Fruit fly (Drosophila melanogaster): Measurements from ENCODE around the gene rdgA.
A peak's percentile ranks its signal among the peaks of the same experiment; 100 is the strongest.

Gene rdgA

DNA sequence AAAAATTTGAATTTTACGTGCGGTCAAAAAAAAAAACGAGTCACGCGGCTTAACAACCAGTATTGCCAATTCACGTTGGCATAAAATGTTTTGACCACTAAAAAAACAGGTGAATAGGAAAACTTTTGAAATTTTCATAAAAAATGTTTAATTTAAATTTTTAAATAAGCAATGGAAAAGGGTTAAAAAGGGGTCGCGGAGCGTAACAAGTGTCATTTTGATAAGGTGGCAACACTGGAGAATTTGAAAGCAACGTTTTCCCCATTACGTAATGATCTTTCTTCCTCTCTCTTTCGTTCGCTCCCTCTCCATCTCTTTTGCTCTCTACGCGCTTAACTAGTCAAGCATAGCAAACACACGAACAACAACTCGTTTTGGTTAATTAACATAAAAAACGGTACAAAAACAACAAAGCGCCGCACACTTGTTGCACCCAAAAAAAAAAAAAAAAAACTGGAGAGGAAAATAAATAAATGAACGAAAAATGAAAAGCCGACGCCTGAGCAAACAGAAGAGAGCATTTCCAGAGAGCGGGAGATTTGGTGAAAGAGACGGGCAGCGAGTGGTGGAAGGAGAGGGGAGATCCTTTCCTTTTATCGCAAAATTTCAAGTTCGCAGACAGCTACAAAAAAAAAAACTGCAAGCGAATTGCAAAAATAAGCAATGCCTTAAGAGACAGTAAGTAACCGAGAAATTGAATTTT is 12.4 kb upstream of the rdgA start (continued):
- TF ChIP-seq CG31441 (GFP tag; IDR thresholded peaks at IDR 0.05) (peak; percentile 85), CG7987 (GFP tag; optimal IDR thresholded peaks at IDR 0.05) (no peak), CG3407 (GFP tag; optimal IDR thresholded peaks at IDR 0.05) (peak; percentile 71), sisA (GFP tag; IDR thresholded peaks at IDR 0.05) (peak; percentile 81), cad (GFP tag; optimal IDR thresholded peaks at IDR 0.05) (no peak), fu2 (GFP tag; optimal IDR thresholded peaks at IDR 0.05) (no peak), Scr (GFP tag; IDR thresholded peaks at IDR 0.05; ENCODE audit: partially characterized antibody) (no peak), Antp (GFP tag; optimal IDR thresholded peaks at IDR 0.05) (peak; percentile 8), CG13775 (GFP tag; optimal IDR thresholded peaks at IDR 0.05) (peak; percentile 61), ind (GFP tag; optimal IDR thresholded peaks at IDR 0.05) (peak; percentile 71), CG10431 (GFP tag; optimal IDR thresholded peaks at IDR 0.05) (peak; percentile 64), CG6854 (GFP tag; optimal IDR thresholded peaks at IDR 0.05) (peak; percentile 39), CG8478 (optimal IDR thresholded peaks at IDR 0.05) (no peak), CG9215 (GFP tag; IDR thresholded peaks at IDR 0.05) (0 out of 2 replicates have a peak, but pooled peaks have one; percentile 16), zf30C (GFP tag; optimal IDR thresholded peaks at IDR 0.05) (no peak), HLHmδ (GFP tag; optimal IDR thresholded peaks at IDR 0.05) (no peak), CG10565 (GFP tag; optimal IDR thresholded peaks at IDR 0.05) (no peak), Hmr (GFP tag; optimal IDR thresholded peaks at IDR 0.05) (peak; percentile 45), seq (GFP tag; IDR thresholded peaks at IDR 0.05) (peak; percentile 68), knrl (GFP tag; IDR thresholded peaks at IDR 0.05; ENCODE audit: partially characterized antibody) (no peak), ato (GFP tag; IDR thresholded peaks at IDR 0.05; ENCODE audit: partially characterized antibody) (no peak), GATAe (GFP tag; conservative IDR thresholded peaks at IDR 0.05) (no peak), caup (GFP tag; optimal IDR thresholded peaks at IDR 0.05; ENCODE audit: severe bottlenecking) (peak; percentile 64), CG6813 (GFP tag; optimal IDR thresholded peaks at IDR 0.05) (peak; percentile 85), BEAF-32 (GFP tag; optimal IDR thresholded peaks at IDR 0.05) (peak; percentile 1), Mes4 (GFP tag; optimal IDR thresholded peaks at IDR 0.05) (peak; percentile 65), CHES-1-like (GFP tag; optimal IDR thresholded peaks at IDR 0.05) (no peak), Ravus (GFP tag; IDR thresholded peaks at IDR 0.05) (peak; percentile 25), bowl (GFP tag; IDR thresholded peaks at IDR 0.05) (0 out of 2 replicates have a peak, but pooled peaks have one; percentile 26), eyg (GFP tag; optimal IDR thresholded peaks at IDR 0.05) (peak; percentile 8), CG11247 (GFP tag; IDR thresholded peaks at IDR 0.05) (peak; percentile 64; the same call in 1 of the 2 replicates), sens-2 (GFP tag; IDR thresholded peaks at IDR 0.05) (peak; percentile 86), gt (GFP tag; IDR thresholded peaks at IDR 0.05) (peak; percentile 59; the same call in 1 of the 2 replicates), dan (GFP tag; IDR thresholded peaks at IDR 0.05) (no peak), CoRest (tag; optimal IDR thresholded peaks at IDR 0.05) (peak; percentile 81), Sox102F (GFP tag; optimal IDR thresholded peaks at IDR 0.05) (peak; percentile 92), CG30020 (tag; optimal IDR thresholded peaks at IDR 0.05) (peak; percentile 19), Dp (GFP tag; optimal IDR thresholded peaks at IDR 0.05) (peak; percentile 3), crp (GFP tag; optimal IDR thresholded peaks at IDR 0.05) (peak in 1 of 2 experiments; percentile 9), dysf (GFP tag; IDR thresholded peaks at IDR 0.05) (peak; percentile 73), CG9932 (GFP tag; IDR thresholded peaks at IDR 0.05) (peak; percentile 67), Ada2b (GFP tag; IDR thresholded peaks at IDR 0.05) (peak; percentile 75), CG7357 (GFP tag; IDR thresholded peaks at IDR 0.05) (no peak; the same call in 2 of the 3 replicates), CG11560 (tag; IDR thresholded peaks at IDR 0.05) (no peak), grn (GFP tag; optimal IDR thresholded peaks at IDR 0.05) (peak; percentile 10), ATbp (GFP tag; optimal IDR thresholded peaks at IDR 0.05) (peak; percentile 88), gcm2 (GFP tag; optimal IDR thresholded peaks at IDR 0.05) (peak; percentile 20), CrebB (tag; optimal IDR thresholded peaks at IDR 0.05) (peak; percentile 24), Nf-YB (GFP tag; optimal IDR thresholded peaks at IDR 0.05) (peak; percentile 58)

Measured in whole organism, embryonic.